Fruit fly (Drosophila melanogaster): ENCODE results near the gene CG5823.

Gene CG5823

dm6 chr3R:17506833-17507232 lies 27.6 kb downstream of the CG5823 start:
- TF ChIP-seq Smox (GFP tag; optimal IDR thresholded peaks at IDR 0.05) = no peak
- no peak for TF ChIP-seq CG31627 (GFP tag; optimal IDR thresholded peaks at IDR 0.05)
- TF ChIP-seq topi (GFP tag; optimal IDR thresholded peaks at IDR 0.05) = no peak
- TF ChIP-seq CG6808 (GFP tag; optimal IDR thresholded peaks at IDR 0.05) = no peak
- no peak for TF ChIP-seq acj6 (GFP tag; optimal IDR thresholded peaks at IDR 0.05)
- no peak for TF ChIP-seq fd59A (GFP tag; optimal IDR thresholded peaks at IDR 0.05)
- no peak for TF ChIP-seq Met (GFP tag; optimal IDR thresholded peaks at IDR 0.05)
- TF ChIP-seq CG10631 (GFP tag; optimal IDR thresholded peaks at IDR 0.05) = no peak
- no peak for TF ChIP-seq CG11294 (GFP tag; IDR thresholded peaks at IDR 0.05)
- TF ChIP-seq cyc (GFP tag; optimal IDR thresholded peaks at IDR 0.05) = no peak
- TF ChIP-seq CG11762 (GFP tag; optimal IDR thresholded peaks at IDR 0.05; ENCODE audit: insufficient read depth) = no peak
- TF ChIP-seq CG34406 (GFP tag; optimal IDR thresholded peaks at IDR 0.05) = no peak
- no peak for TF ChIP-seq CG15336 (GFP tag; IDR thresholded peaks at IDR 0.05)
- TF ChIP-seq Sox15 (GFP tag; optimal IDR thresholded peaks at IDR 0.05) = no peak
- TF ChIP-seq Hr4 (GFP tag; optimal IDR thresholded peaks at IDR 0.05) = no peak
- no peak for TF ChIP-seq CG11902 (GFP tag; optimal IDR thresholded peaks at IDR 0.05)
- TF ChIP-seq Blimp-1 (GFP tag; optimal IDR thresholded peaks at IDR 0.05) = no peak
- TF ChIP-seq dac (GFP tag; optimal IDR thresholded peaks at IDR 0.05) = no peak
- TF ChIP-seq Eip93F (GFP tag; optimal IDR thresholded peaks at IDR 0.05) = no peak

- no peak for TF ChIP-seq CG16779 (tag; optimal IDR thresholded peaks at IDR 0.05)
- no peak for TF ChIP-seq CG6276 (GFP tag; optimal IDR thresholded peaks at IDR 0.05)
- TF ChIP-seq topi (GFP tag; optimal IDR thresholded peaks at IDR 0.05) = no peak
- TF ChIP-seq Blimp-1 (GFP tag; optimal IDR thresholded peaks at IDR 0.05) = no peak
- TF ChIP-seq CG34406 (GFP tag; optimal IDR thresholded peaks at IDR 0.05) = no peak
- TF ChIP-seq CG6163 (GFP tag; IDR thresholded peaks at IDR 0.05) = no peak
- peak; percentile 51 for TF ChIP-seq CG7368 (GFP tag; optimal IDR thresholded peaks at IDR 0.05)
- no peak for TF ChIP-seq CG32006 (GFP tag; optimal IDR thresholded peaks at IDR 0.05)
Observed at dm6 chr3R:17505599-17505998, 28.8 kb downstream of the CG5823 start, which contains the start of gene Dscam3. TSS of gene Dscam3 (minus strand) at chr3R:17505667.

dm6 chr3R:17502862-17503261 lies 31.5 kb downstream of the CG5823 start:
- TF ChIP-seq CG6163 (GFP tag; IDR thresholded peaks at IDR 0.05) = 0 out of 3 replicates have a peak, but pooled peaks have one; percentile 17
- peak; percentile 6 for TF ChIP-seq CG3032 (tag; optimal IDR thresholded peaks at IDR 0.05)
- peak; percentile 8 for TF ChIP-seq Met (GFP tag; optimal IDR thresholded peaks at IDR 0.05)
- TF ChIP-seq Eip75B (GFP tag; optimal IDR thresholded peaks at IDR 0.05) = peak; percentile 1
- no peak for TF ChIP-seq CG10631 (GFP tag; optimal IDR thresholded peaks at IDR 0.05)
- no peak for TF ChIP-seq fd59A (GFP tag; optimal IDR thresholded peaks at IDR 0.05)
- peak; percentile 2 for TF ChIP-seq Smox (GFP tag; optimal IDR thresholded peaks at IDR 0.05)
- peak; percentile 59 for TF ChIP-seq svp (GFP tag)
- peak; percentile 9 for TF ChIP-seq esn (GFP tag; optimal IDR thresholded peaks at IDR 0.05)
- TF ChIP-seq Eip78C (GFP tag) = peak; percentile 68
- no peak for TF ChIP-seq Lpt (GFP tag; optimal IDR thresholded peaks at IDR 0.05)
- TF ChIP-seq CG6808 (GFP tag; optimal IDR thresholded peaks at IDR 0.05) = no peak
- TF ChIP-seq ss (GFP tag; optimal IDR thresholded peaks at IDR 0.05) = peak in 1 of 2 experiments; percentile 26

dm6 chr3R:17501108-17501507 lies 33.3 kb downstream of the CG5823 start:
- TF ChIP-seq vri (GFP tag; optimal IDR thresholded peaks at IDR 0.05) = peak; percentile 26
- TF ChIP-seq Lpt (GFP tag; optimal IDR thresholded peaks at IDR 0.05) = peak; percentile 17
- TF ChIP-seq Eip78C (GFP tag) = peak; percentile 88
- peak; percentile 45; the same call in 1 of the 3 replicates for TF ChIP-seq CG8119 (GFP tag; IDR thresholded peaks at IDR 0.05)
- TF ChIP-seq Eip93F (GFP tag; optimal IDR thresholded peaks at IDR 0.05) = no peak
- peak; percentile 65 for TF ChIP-seq achi (GFP tag; optimal IDR thresholded peaks at IDR 0.05)
- peak; percentile 70 for TF ChIP-seq CG10669 (GFP tag; optimal IDR thresholded peaks at IDR 0.05)
- TF ChIP-seq spab (GFP tag; optimal IDR thresholded peaks at IDR 0.05) = peak; percentile 56
- peak; percentile 66 for TF ChIP-seq topi (GFP tag; optimal IDR thresholded peaks at IDR 0.05)
- TF ChIP-seq Sox102F (GFP tag; optimal IDR thresholded peaks at IDR 0.05) = peak; percentile 59
- TF ChIP-seq Gug (GFP tag; IDR thresholded peaks at IDR 0.05) = 0 out of 2 replicates have a peak, but pooled peaks have one; percentile 24
- TF ChIP-seq ss (GFP tag; optimal IDR thresholded peaks at IDR 0.05) = peak; percentile 44 to 75
- no peak for TF ChIP-seq CG8319 (GFP tag; optimal IDR thresholded peaks at IDR 0.05)
- peak; percentile 78 for TF ChIP-seq CG6163 (GFP tag; IDR thresholded peaks at IDR 0.05)
- TF ChIP-seq salr (GFP tag; optimal IDR thresholded peaks at IDR 0.05) = peak; percentile 14 to 65
- peak; percentile 46 for TF ChIP-seq CG9139 (GFP tag; optimal IDR thresholded peaks at IDR 0.05)
- TF ChIP-seq CG34406 (GFP tag; optimal IDR thresholded peaks at IDR 0.05) = peak; percentile 58
- TF ChIP-seq dsx (GFP tag; optimal IDR thresholded peaks at IDR 0.05; ENCODE audit: poor library complexity, severe bottlenecking) = peak; percentile 48
- peak; percentile 57; the same call in 2 of the 3 replicates for TF ChIP-seq eg (GFP tag; IDR thresholded peaks at IDR 0.05)
- peak; percentile 34 for TF ChIP-seq CG11902 (GFP tag; optimal IDR thresholded peaks at IDR 0.05)
- TF ChIP-seq net (GFP tag; optimal IDR thresholded peaks at IDR 0.05) = peak; percentile 42
- TF ChIP-seq Ets21C (GFP tag; optimal IDR thresholded peaks at IDR 0.05) = peak; percentile 54
- peak; percentile 57 for TF ChIP-seq fd59A (GFP tag; optimal IDR thresholded peaks at IDR 0.05)
